Fruit fly (Drosophila melanogaster) whole organism, embryonic: ENCODE measurements around the gene TwdlJ.
A peak's percentile ranks its signal among the peaks of the same experiment; 100 is the strongest.

Experiments
- Abd-B ChIP-seq: fragments of 200-800 bp; sonication (Bioruptor generic); optimal IDR thresholded peaks from 2 replicates; lab custom pipeline; 2018; ENCODE audit warnings: missing biosample characterization, mild to moderate bottlenecking, missing genetic modification characterization, moderate library complexity
- Awh ChIP-seq: fragments of 200-800 bp; sonication (Bioruptor generic); IDR thresholded peaks from 2 replicates; pipeline ENCODE4, ENCODE4 v1.3.6; 2022; ENCODE audit warnings: missing biosample characterization, missing genetic modification characterization
- B-H1 ChIP-seq: fragments of 200-800 bp; sonication (Bioruptor generic); IDR thresholded peaks from 3 replicates; pipeline ENCODE4 v1.3.6; 2022; ENCODE audit warnings: missing biosample characterization, missing genetic modification characterization
- CG10147 ChIP-seq: fragments of 200-800 bp; sonication (Bioruptor generic); optimal IDR thresholded peaks from 2 replicates; lab custom pipeline; 2019; ENCODE audit warnings: missing biosample characterization, mild to moderate bottlenecking, missing genetic modification characterization, moderate library complexity
- CG1024 ChIP-seq: fragments of 200-800 bp; sonication (Bioruptor generic); IDR thresholded peaks from 2 replicates; pipeline ENCODE4 v1.3.6; 2022; ENCODE audit warnings: missing biosample characterization, missing genetic modification characterization
- CG10321 ChIP-seq: fragments of 200-800 bp; sonication (Bioruptor generic); IDR thresholded peaks from 2 replicates; pipeline ENCODE4 v1.3.6; 2022; ENCODE audit warnings: missing biosample characterization, missing genetic modification characterization
- CG10654 ChIP-seq: fragments of 200-800 bp; sonication (Bioruptor generic); optimal IDR thresholded peaks from 2 replicates; lab custom pipeline; 2016; ENCODE audit warnings: missing biosample characterization, missing genetic modification characterization
- CG1233 ChIP-seq: fragments of 200-800 bp; sonication (Bioruptor generic); optimal IDR thresholded peaks from 4 replicates; lab custom pipeline; 2018; ENCODE audit warnings: missing biosample characterization, mild to moderate bottlenecking, missing genetic modification characterization
- CG12659 ChIP-seq: fragments of 200-800 bp; sonication (Bioruptor generic); optimal IDR thresholded peaks from 3 replicates; lab custom pipeline; 2017; ENCODE audit warnings: mild to moderate bottlenecking, missing biosample characterization, missing genetic modification reagents, missing genetic modification characterization
- CG12942 ChIP-seq: fragments of 200-800 bp; sonication (Bioruptor generic); optimal IDR thresholded peaks from 3 replicates; lab custom pipeline; 2016; ENCODE audit warnings: missing biosample characterization, missing genetic modification characterization
- CG13624 ChIP-seq: fragments of 200-800 bp; sonication (Bioruptor generic); optimal IDR thresholded peaks from 2 replicates; lab custom pipeline; 2016; ENCODE audit warnings: missing biosample characterization, missing genetic modification characterization
- CG14014 ChIP-seq: fragments of 200-800 bp; sonication (Bioruptor generic); IDR thresholded peaks from 2 replicates; pipeline ENCODE4 v1.3.6; 2022; ENCODE audit warnings: missing biosample characterization, missing genetic modification characterization
- CG14050 ChIP-seq: fragments of 200-800 bp; sonication (Bioruptor generic); IDR thresholded peaks from 3 replicates; pipeline ENCODE4 v1.3.6; 2022; ENCODE audit warnings: missing biosample characterization, missing genetic modification characterization
- CG1603 ChIP-seq: fragments of 200-800 bp; sonication (Bioruptor generic); optimal IDR thresholded peaks from 2 replicates; lab custom pipeline; 2019; ENCODE audit warnings: missing biosample characterization, mild to moderate bottlenecking, missing genetic modification characterization, moderate library complexity
- CG17568 ChIP-seq: fragments of 200-800 bp; sonication (Bioruptor generic); optimal IDR thresholded peaks from 2 replicates; lab custom pipeline; 2018; ENCODE audit warnings: missing biosample characterization, mild to moderate bottlenecking, missing genetic modification characterization, moderate library complexity
- CG18764 ChIP-seq: fragments of 200-800 bp; sonication (Bioruptor generic); optimal IDR thresholded peaks from 3 replicates; lab custom pipeline; 2016; ENCODE audit warnings: missing biosample characterization, missing genetic modification characterization
- CG2678 ChIP-seq: fragments of 200-800 bp; sonication (Bioruptor generic); optimal IDR thresholded peaks from 3 replicates; lab custom pipeline; 2019; ENCODE audit warnings: missing biosample characterization, mild to moderate bottlenecking, missing genetic modification characterization, moderate library complexity
- CG32767 ChIP-seq: fragments of 200-800 bp; sonication (Bioruptor generic); IDR thresholded peaks from 2 replicates; pipeline ENCODE4 v1.3.6; 2022; ENCODE audit warnings: missing biosample characterization, missing genetic modification characterization
- CG3281 ChIP-seq: fragments of 200-800 bp; sonication (Bioruptor generic); optimal IDR thresholded peaks from 3 replicates; lab custom pipeline; 2017; ENCODE audit warnings: missing biosample characterization, mild to moderate bottlenecking, missing genetic modification characterization
- CG3847 ChIP-seq: fragments of 200-800 bp; sonication (Bioruptor generic); IDR thresholded peaks from 2 replicates; pipeline ENCODE4 v1.3.6; 2022; ENCODE audit warnings: missing biosample characterization, missing genetic modification characterization
- CG6689 ChIP-seq: fragments of 200-800 bp; sonication (Bioruptor generic); IDR thresholded peaks from 2 replicates; pipeline ENCODE4 v1.3.6; 2022; ENCODE audit warnings: missing biosample characterization, missing genetic modification characterization
- CG6765 ChIP-seq: fragments of 200-800 bp; sonication (Bioruptor generic); optimal IDR thresholded peaks from 3 replicates; lab custom pipeline; 2017; ENCODE audit warnings: missing biosample characterization, mild to moderate bottlenecking, missing genetic modification characterization
- CG8924 ChIP-seq: fragments of 200-800 bp; optimal IDR thresholded peaks from 3 replicates; lab custom pipeline; 2019; ENCODE audit warnings: missing biosample characterization, mild to moderate bottlenecking, missing genetic modification characterization, moderate library complexity
- CG9215 ChIP-seq: fragments of 200-800 bp; sonication (Bioruptor generic); IDR thresholded peaks from 2 replicates; pipeline ENCODE4 v1.3.6; 2022; ENCODE audit warnings: missing biosample characterization, missing genetic modification characterization
- CG9437 ChIP-seq: fragments of 200-800 bp; sonication (Bioruptor generic); optimal IDR thresholded peaks from 2 replicates; lab custom pipeline; 2018; ENCODE audit warnings: missing biosample characterization, mild to moderate bottlenecking, missing genetic modification characterization
- Meics ChIP-seq: fragments of 200-800 bp; sonication (Bioruptor generic); optimal IDR thresholded peaks from 2 replicates; lab custom pipeline; 2017; ENCODE audit warnings: missing biosample characterization, mild to moderate bottlenecking, missing genetic modification characterization
- NC2α ChIP-seq: fragments of 200-800 bp; sonication (Bioruptor generic); optimal IDR thresholded peaks from 2 replicates; lab custom pipeline; 2016; ENCODE audit warnings: missing biosample characterization, missing genetic modification characterization
- NFAT ChIP-seq: fragments of 200-800 bp; sonication (Bioruptor generic); IDR thresholded peaks from 2 replicates; pipeline ENCODE4 v1.3.6; 2022; ENCODE audit warnings: missing biosample characterization, missing genetic modification characterization
- Oaz ChIP-seq: fragments of 200-800 bp; sonication (Bioruptor generic); IDR thresholded peaks from 2 replicates; pipeline ENCODE4 v1.3.6; 2022; ENCODE audit warnings: missing biosample characterization, missing genetic modification characterization
- Optix ChIP-seq: fragments of 200-800 bp; sonication (Bioruptor generic); IDR thresholded peaks from 3 replicates; pipeline ENCODE4 v1.3.6; 2022; ENCODE audit warnings: missing biosample characterization, missing genetic modification characterization
- al ChIP-seq: fragments of 200-800 bp; sonication (Bioruptor generic); IDR thresholded peaks from 2 replicates; pipeline ENCODE4 v1.3.6; 2022; ENCODE audit warnings: missing biosample characterization, missing genetic modification characterization
- chn ChIP-seq: fragments of 200-800 bp; sonication (Bioruptor generic); optimal IDR thresholded peaks from 2 replicates; lab custom pipeline; 2016; ENCODE audit warnings: missing biosample characterization, missing genetic modification characterization
- crc ChIP-seq: fragments of 200-800 bp; sonication (Bioruptor generic); optimal IDR thresholded peaks from 2 replicates; lab custom pipeline; 2016; ENCODE audit warnings: missing biosample characterization, missing genetic modification characterization
- crol ChIP-seq: fragments of 200-800 bp; sonication (Bioruptor generic); IDR thresholded peaks from 2 replicates; pipeline ENCODE4 v1.3.6; 2022; ENCODE audit warnings: missing biosample characterization, missing genetic modification characterization
- cwo ChIP-seq: fragments of 200-800 bp; sonication (Bioruptor generic); optimal IDR thresholded peaks from 3 replicates; lab custom pipeline; 2017; ENCODE audit warnings: missing biosample characterization, missing genetic modification characterization, mild to moderate bottlenecking, moderate library complexity, missing genetic modification reagents
- disco-r ChIP-seq: fragments of 200-800 bp; sonication (Bioruptor generic); optimal IDR thresholded peaks from 2 replicates; lab custom pipeline; 2016; ENCODE audit warnings: missing biosample characterization, missing genetic modification characterization
- dm ChIP-seq: fragments of 200-800 bp; sonication (Bioruptor generic); optimal IDR thresholded peaks from 3 replicates; lab custom pipeline; 2016; ENCODE audit warnings: missing biosample characterization, missing genetic modification characterization
- dysf ChIP-seq: fragments of 200-800 bp; sonication (Bioruptor generic); IDR thresholded peaks from 3 replicates; pipeline ENCODE4 v1.3.6; 2022; ENCODE audit warnings: missing biosample characterization, missing genetic modification characterization
- esg ChIP-seq: fragments of 200-800 bp; sonication (Bioruptor generic); conservative IDR thresholded peaks from 2 replicates; pipeline ENCODE4 v1.3.6; 2022; ENCODE audit warnings: missing biosample characterization, missing genetic modification characterization
- lbe ChIP-seq: fragments of 200-800 bp; sonication (Bioruptor generic); optimal IDR thresholded peaks from 2 replicates; lab custom pipeline; 2016; ENCODE audit warnings: missing biosample characterization, mild to moderate bottlenecking, missing genetic modification characterization
- odd ChIP-seq: fragments of 200-800 bp; sonication (Bioruptor generic); optimal IDR thresholded peaks from 2 replicates; lab custom pipeline; 2017; ENCODE audit warnings: missing biosample characterization, mild to moderate bottlenecking, missing genetic modification characterization
- onecut ChIP-seq: fragments of 200-800 bp; sonication (Bioruptor generic); IDR thresholded peaks from 2 replicates; pipeline ENCODE4 v1.3.6; 2022; ENCODE audit warnings: missing biosample characterization, missing genetic modification characterization
- pfk ChIP-seq: fragments of 200-800 bp; sonication (Bioruptor generic); optimal IDR thresholded peaks from 2 replicates; lab custom pipeline; 2018; ENCODE audit warnings: missing biosample characterization, mild to moderate bottlenecking, missing genetic modification characterization, moderate library complexity
- phol ChIP-seq: fragments of 200-800 bp; sonication (Bioruptor generic); optimal IDR thresholded peaks from 3 replicates; lab custom pipeline; 2018; ENCODE audit warnings: missing biosample characterization, mild to moderate bottlenecking, missing genetic modification characterization, moderate library complexity
- seq ChIP-seq: fragments of 200-800 bp; sonication (Bioruptor generic); IDR thresholded peaks from 2 replicates; pipeline ENCODE4 v1.3.6; 2022; ENCODE audit warnings: missing biosample characterization, missing genetic modification characterization
- stwl ChIP-seq: fragments of 200-800 bp; sonication (Bioruptor generic); optimal IDR thresholded peaks from 3 replicates; lab custom pipeline; 2018; ENCODE audit warnings: missing biosample characterization, mild to moderate bottlenecking, missing genetic modification characterization, moderate library complexity
- tin ChIP-seq: fragments of 200-800 bp; sonication (Bioruptor generic); optimal IDR thresholded peaks from 3 replicates; lab custom pipeline; 2016; ENCODE audit warnings: missing biosample characterization, missing genetic modification characterization
- toy ChIP-seq: fragments of 200-800 bp; sonication (Bioruptor generic); IDR thresholded peaks from 2 replicates; pipeline ENCODE4 v1.3.6; 2022; ENCODE audit warnings: missing biosample characterization, missing genetic modification characterization
- trem ChIP-seq: fragments of 200-800 bp; optimal IDR thresholded peaks from 3 replicates; lab custom pipeline; 2019; ENCODE audit warnings: missing biosample characterization, mild to moderate bottlenecking, missing genetic modification characterization, moderate library complexity
- vvl ChIP-seq: fragments of 200-800 bp; sonication (Bioruptor generic); IDR thresholded peaks from 2 replicates; pipeline ENCODE4 v1.3.6; 2022; ENCODE audit warnings: missing biosample characterization, missing genetic modification characterization
- z ChIP-seq: fragments of 200-800 bp; sonication (Bioruptor generic); IDR thresholded peaks from 3 replicates; pipeline ENCODE4 v1.3.6; 2022; ENCODE audit warnings: missing biosample characterization, missing genetic modification characterization
- zfh2 ChIP-seq: fragments of 200-800 bp; sonication (Bioruptor generic); optimal IDR thresholded peaks from 2 replicates; lab custom pipeline; 2016; ENCODE audit warnings: missing biosample characterization, missing genetic modification characterization

Gene TwdlJ

dm6 chr3R:26654594-26654993, 24.9 kb downstream of the TwdlJ start (continued):
- TF ChIP-seq trem (tag; lab: Kevin White, UChicago) (no peak), CG6689 (peak; percentile 69), toy (GFP tag; lab: Robert Waterston, UW) (no peak), Abd-B (GFP tag; lab: Kevin White, UChicago) (peak; percentile 31), al (GFP tag; lab: Robert Waterston, UW) (0 out of 2 replicates have a peak, but pooled peaks have one; percentile 21), z (GFP tag; lab: Robert Waterston, UW) (no peak), CG6765 (GFP tag; lab: Kevin White, UChicago) (peak; percentile 5), crol (no peak), CG3847 (GFP tag; lab: Robert Waterston, UW) (peak; percentile 39; the same call in 1 of the 2 replicates), seq (GFP tag; lab: Robert Waterston, UW) (peak; percentile 60; the same call in 1 of the 2 replicates), CG1024 (peak; percentile 23; the same call in 1 of the 2 replicates), stwl (tag; lab: Kevin White, UChicago) (no peak), CG9215 (peak; percentile 12; the same call in 1 of the 2 replicates), NFAT (peak; percentile 37; the same call in 1 of the 2 replicates), Oaz (GFP tag; lab: Robert Waterston, UW) (no peak), disco-r (GFP tag; lab: Kevin White, UChicago) (no peak), B-H1 (peak; percentile 52; the same call in 2 of the 3 replicates), CG10147 (peak; percentile 36), crc (GFP tag; lab: Kevin White, UChicago) (no peak), CG9437 (GFP tag; lab: Kevin White, UChicago) (no peak), dm (GFP tag; lab: Kevin White, UChicago) (no peak), tin (peak; percentile 49), CG13624 (GFP tag; lab: Kevin White, UChicago) (peak; percentile 42), CG14014 (GFP tag; lab: Robert Waterston, UW) (peak; percentile 65), chn (GFP tag; lab: Kevin White, UChicago) (peak; percentile 11), onecut (0 out of 2 replicates have a peak, but pooled peaks have one; percentile 14), pfk (no peak), vvl (GFP tag; lab: Robert Waterston, UW) (peak; percentile 61), odd (no peak), CG17568 (GFP tag; lab: Kevin White, UChicago) (no peak), CG18764 (GFP tag; lab: Kevin White, UChicago) (peak; percentile 6), CG3281 (GFP tag; lab: Kevin White, UChicago) (peak; percentile 63), Awh (GFP tag; lab: Robert Waterston, UW) (no peak), NC2α (GFP tag; lab: Kevin White, UChicago) (peak; percentile 7), CG32767 (GFP tag; lab: Robert Waterston, UW) (peak; percentile 48), CG10321 (no peak), dysf (GFP tag; lab: Robert Waterston, UW) (peak; percentile 77), cwo (GFP tag; lab: Kevin White, UChicago) (peak; percentile 51), esg (GFP tag; lab: Robert Waterston, UW) (peak; percentile 71), CG14050 (GFP tag; lab: Robert Waterston, UW) (peak; percentile 42; the same call in 2 of the 3 replicates), Meics (GFP tag; lab: Kevin White, UChicago) (peak; percentile 65), zfh2 (peak; percentile 45), CG10654 (GFP tag; lab: Kevin White, UChicago) (no peak), CG8924 (no peak), phol (tag; lab: Kevin White, UChicago) (no peak), CG1233 (no peak), CG2678 (peak; percentile 64), CG12942 (GFP tag; lab: Kevin White, UChicago) (peak; percentile 11), lbe (GFP tag; lab: Kevin White, UChicago) (no peak), CG12659 (GFP tag; lab: Kevin White, UChicago) (peak; percentile 29), Optix (GFP tag; lab: Robert Waterston, UW) (peak; percentile 50; the same call in 1 of the 3 replicates), CG1603 (tag; lab: Kevin White, UChicago) (no peak)
